Fruit fly (Drosophila melanogaster) whole organism, embryonic: ENCODE measurements around the gene CG14667.

Source experiments
- Atf-2 ChIP-seq: fragments of 200-800 bp; sonication (Bioruptor generic); optimal IDR thresholded peaks from 2 replicates; lab custom pipeline; 2016; ENCODE audit warnings: missing biosample characterization, missing genetic modification characterization
- CG11085 ChIP-seq: fragments of 200-800 bp; sonication (Bioruptor generic); IDR thresholded peaks from 2 replicates; pipeline ENCODE4 v1.3.6; 2022; ENCODE audit warnings: missing biosample characterization, missing genetic modification characterization
- CG11247 ChIP-seq: fragments of 200-800 bp; sonication (Bioruptor generic); IDR thresholded peaks from 2 replicates; pipeline ENCODE4 v1.3.6; 2022; ENCODE audit warnings: missing biosample characterization, missing genetic modification characterization
- CG11696 ChIP-seq: fragments of 200-800 bp; sonication (Bioruptor generic); IDR thresholded peaks from 2 replicates; pipeline ENCODE4 v1.3.6; 2022; ENCODE audit warnings: missing biosample characterization, missing genetic modification characterization
- CG12236 ChIP-seq: fragments of 200-800 bp; sonication (Bioruptor generic); optimal IDR thresholded peaks from 2 replicates; lab custom pipeline; 2016; ENCODE audit warnings: missing biosample characterization, missing genetic modification characterization
- CG13287 ChIP-seq: fragments of 200-800 bp; sonication (Bioruptor generic); IDR thresholded peaks from 2 replicates; pipeline ENCODE4 v1.3.6; 2022; ENCODE audit warnings: missing biosample characterization, missing genetic modification characterization; ENCODE audit not compliant: partially characterized antibody
- CG13424 ChIP-seq: fragments of 200-800 bp; sonication (Bioruptor generic); optimal IDR thresholded peaks from 2 replicates; lab custom pipeline; 2019; ENCODE audit warnings: missing biosample characterization, mild to moderate bottlenecking, missing genetic modification characterization, moderate library complexity
- CG17328 ChIP-seq: fragments of 200-800 bp; sonication (Bioruptor generic); IDR thresholded peaks from 2 replicates; pipeline ENCODE4 v1.3.6; 2022; ENCODE audit warnings: missing biosample characterization, missing genetic modification characterization
- CG2202 ChIP-seq: fragments of 200-800 bp; sonication (Bioruptor generic); optimal IDR thresholded peaks from 2 replicates; lab custom pipeline; 2018; ENCODE audit warnings: missing biosample characterization, mild to moderate bottlenecking, missing genetic modification characterization
- CG2889 ChIP-seq: fragments of 200-800 bp; sonication (Bioruptor generic); IDR thresholded peaks from 3 replicates; pipeline ENCODE4 v1.3.6; 2022; ENCODE audit warnings: missing biosample characterization, missing genetic modification characterization
- CG31365 ChIP-seq: fragments of 200-800 bp; sonication (Bioruptor generic); optimal IDR thresholded peaks from 2 replicates; lab custom pipeline; 2018; ENCODE audit warnings: missing biosample characterization, mild to moderate bottlenecking, missing genetic modification characterization
- CG4730 ChIP-seq: fragments of 200-800 bp; sonication (Bioruptor generic); IDR thresholded peaks from 2 replicates; pipeline ENCODE4 v1.3.6; 2022; ENCODE audit warnings: missing biosample characterization, missing genetic modification characterization
- CG7745 ChIP-seq: fragments of 200-800 bp; sonication (Bioruptor generic); optimal IDR thresholded peaks from 2 replicates; lab custom pipeline; 2018; ENCODE audit warnings: missing biosample characterization, mild to moderate bottlenecking, missing genetic modification characterization, moderate library complexity
- CG8924 ChIP-seq: fragments of 200-800 bp; optimal IDR thresholded peaks from 3 replicates; lab custom pipeline; 2019; ENCODE audit warnings: missing biosample characterization, mild to moderate bottlenecking, missing genetic modification characterization, moderate library complexity
- CG9876 ChIP-seq: fragments of 200-800 bp; sonication (Bioruptor generic); optimal IDR thresholded peaks from 2 replicates; lab custom pipeline; 2016; ENCODE audit warnings: missing biosample characterization, missing genetic modification characterization
- Deaf1 ChIP-seq: fragments of 200-800 bp; optimal IDR thresholded peaks from 3 replicates; lab custom pipeline; 2019; ENCODE audit warnings: missing biosample characterization, mild to moderate bottlenecking, missing genetic modification characterization, moderate library complexity
- Drgx ChIP-seq: fragments of 200-800 bp; sonication (Bioruptor generic); IDR thresholded peaks from 2 replicates; pipeline ENCODE4 v1.3.6; 2022; ENCODE audit warnings: missing biosample characterization, missing genetic modification characterization
- H15 ChIP-seq: fragments of 200-800 bp; sonication (Bioruptor generic); IDR thresholded peaks from 3 replicates; pipeline ENCODE4 v1.3.6; 2022; ENCODE audit warnings: missing biosample characterization, missing genetic modification characterization
- Hr78 ChIP-seq, 2 experiments: fragments of 200-800 bp in 1 of 2; fragments of >200 bp in 1 of 2; sonication (Bioruptor generic) in 1 of 2; optimal IDR thresholded peaks; 2 replicates each; lab custom pipeline; 2017 to 2019; ENCODE audit warnings: missing biosample characterization in 2 of 2, missing genetic modification characterization in 2 of 2, mild to moderate bottlenecking in 1 of 2, moderate library complexity in 1 of 2
- MBD-R2 ChIP-seq: fragments of 200-800 bp; sonication (Bioruptor generic); IDR thresholded peaks from 2 replicates; pipeline ENCODE4 v1.3.6; 2022; ENCODE audit warnings: missing biosample characterization, missing genetic modification characterization
- Optix ChIP-seq: fragments of 200-800 bp; sonication (Bioruptor generic); IDR thresholded peaks from 3 replicates; pipeline ENCODE4 v1.3.6; 2022; ENCODE audit warnings: missing biosample characterization, missing genetic modification characterization
- Rx ChIP-seq: fragments of 200-800 bp; sonication (Bioruptor generic); IDR thresholded peaks from 2 replicates; pipeline ENCODE4 v1.3.6; 2022; ENCODE audit warnings: missing biosample characterization, missing genetic modification characterization
- Sox100B ChIP-seq: fragments of 200-800 bp; sonication (Bioruptor generic); optimal IDR thresholded peaks from 3 replicates; lab custom pipeline; 2018; ENCODE audit warnings: missing biosample characterization, mild to moderate bottlenecking, missing genetic modification characterization
- Ssrp ChIP-seq: fragments of 200-800 bp; sonication (Bioruptor generic); optimal IDR thresholded peaks from 2 replicates; lab custom pipeline; 2018; ENCODE audit warnings: missing biosample characterization, mild to moderate bottlenecking, missing genetic modification characterization, moderate library complexity
- abd-A ChIP-seq: fragments of 200-800 bp; sonication (Bioruptor generic); optimal IDR thresholded peaks from 3 replicates; lab custom pipeline; 2019; ENCODE audit warnings: missing biosample characterization, mild to moderate bottlenecking, missing genetic modification characterization, moderate library complexity
- ase ChIP-seq: fragments of 200-800 bp; sonication (Bioruptor generic); IDR thresholded peaks from 3 replicates; pipeline ENCODE4 v1.3.6; 2022; ENCODE audit warnings: missing biosample characterization, missing genetic modification characterization
- ato ChIP-seq: fragments of 200-800 bp; sonication (Bioruptor generic); IDR thresholded peaks from 2 replicates; pipeline ENCODE4 v1.3.6; 2022; ENCODE audit warnings: missing biosample characterization, missing genetic modification characterization; ENCODE audit not compliant: partially characterized antibody
- az2 ChIP-seq: fragments of 200-800 bp; sonication (Bioruptor generic); optimal IDR thresholded peaks from 3 replicates; lab custom pipeline; 2016; ENCODE audit warnings: missing biosample characterization, missing genetic modification characterization
- bcd ChIP-seq: fragments of 200-800 bp; sonication (Bioruptor generic); optimal IDR thresholded peaks from 2 replicates; lab custom pipeline; 2017; ENCODE audit warnings: missing biosample characterization, mild to moderate bottlenecking, missing genetic modification characterization
- croc ChIP-seq: fragments of 200-800 bp; sonication (Bioruptor generic); conservative IDR thresholded peaks from 3 replicates; pipeline ENCODE4 v1.3.6; 2022; ENCODE audit warnings: missing biosample characterization, missing genetic modification characterization
- da ChIP-seq: fragments of 200-800 bp; sonication (Bioruptor generic); optimal IDR thresholded peaks from 2 replicates; lab custom pipeline; 2016; ENCODE audit warnings: missing biosample characterization, missing genetic modification characterization
- ems ChIP-seq: fragments of 200-800 bp; sonication (Bioruptor generic); optimal IDR thresholded peaks from 3 replicates; lab custom pipeline; 2016; ENCODE audit warnings: missing biosample characterization, missing genetic modification characterization
- gce ChIP-seq: fragments of 200-800 bp; sonication (Bioruptor generic); IDR thresholded peaks from 3 replicates; pipeline ENCODE4 v1.3.6; 2022; ENCODE audit warnings: missing biosample characterization, missing genetic modification characterization
- gsb ChIP-seq: fragments of 200-800 bp; sonication (Bioruptor generic); IDR thresholded peaks from 2 replicates; pipeline ENCODE4 v1.3.6; 2022; ENCODE audit warnings: missing biosample characterization, missing genetic modification characterization
- ind ChIP-seq: fragments of 200-800 bp; sonication (Bioruptor generic); optimal IDR thresholded peaks from 3 replicates; lab custom pipeline; 2016; ENCODE audit warnings: missing biosample characterization, missing genetic modification characterization
- lbe ChIP-seq: fragments of 200-800 bp; sonication (Bioruptor generic); optimal IDR thresholded peaks from 2 replicates; lab custom pipeline; 2016; ENCODE audit warnings: missing biosample characterization, mild to moderate bottlenecking, missing genetic modification characterization
- lmd ChIP-seq: fragments of 200-800 bp; sonication (Bioruptor generic); IDR thresholded peaks from 2 replicates; pipeline ENCODE4 v1.3.6; 2022; ENCODE audit warnings: missing biosample characterization, missing genetic modification characterization
- schlank ChIP-seq: fragments of 200-800 bp; sonication (Bioruptor generic); optimal IDR thresholded peaks from 2 replicates; lab custom pipeline; 2018; ENCODE audit warnings: missing biosample characterization, mild to moderate bottlenecking, missing genetic modification characterization
- sens ChIP-seq: fragments of 200-800 bp; sonication (Bioruptor generic); peaks from one replicate; lab custom pipeline; 2016; ENCODE audit warnings: missing biosample characterization, missing genetic modification characterization
- sens-2 ChIP-seq: fragments of 200-800 bp; sonication (Bioruptor generic); IDR thresholded peaks from 2 replicates; pipeline ENCODE4 v1.3.6; 2022; ENCODE audit warnings: missing biosample characterization, missing genetic modification characterization
- sob ChIP-seq: fragments of 200-800 bp; sonication (Bioruptor generic); IDR thresholded peaks from 2 replicates; pipeline ENCODE4 v1.3.6; 2022; ENCODE audit warnings: missing biosample characterization, missing genetic modification characterization
- sr ChIP-seq: fragments of 200-800 bp; sonication (Bioruptor generic); IDR thresholded peaks from 3 replicates; pipeline ENCODE4 v1.3.6; 2022; ENCODE audit warnings: missing biosample characterization, missing genetic modification characterization
- trh ChIP-seq: fragments of 200-800 bp; sonication (Bioruptor generic); optimal IDR thresholded peaks from 2 replicates; lab custom pipeline; 2016; ENCODE audit warnings: missing biosample characterization, missing genetic modification characterization
- tup ChIP-seq: fragments of 200-800 bp; sonication (Bioruptor generic); optimal IDR thresholded peaks from 2 replicates; lab custom pipeline; 2016; ENCODE audit warnings: missing biosample characterization, mild to moderate bottlenecking, missing genetic modification characterization, moderate library complexity
- yki ChIP-seq: fragments of >200 bp; optimal IDR thresholded peaks from 3 replicates; lab custom pipeline; 2018

Gene CG14667

dm6 chr3R:5361681-5362319 is 13.0 kb upstream of the CG14667 start (continued):
- TF ChIP-seq gsb (GFP tag; lab: Robert Waterston, UW) (peak; percentile 80), CG11247 (GFP tag; lab: Robert Waterston, UW) (peak; percentile 79), CG13424 (tag; lab: Kevin White, UChicago) (peak; percentile 76), tup (GFP tag; lab: Kevin White, UChicago) (peak; percentile 66), Drgx (GFP tag; lab: Robert Waterston, UW) (peak; percentile 94), MBD-R2 (GFP tag; lab: Robert Waterston, UW) (peak; percentile 56; the same call in 1 of the 2 replicates), CG12236 (GFP tag; lab: Kevin White, UChicago) (peak; percentile 36), croc (peak; percentile 52), CG11085 (peak; percentile 68), CG8924 (tag; lab: Kevin White, UChicago) (peak; percentile 83), CG31365 (tag; lab: Kevin White, UChicago) (peak; percentile 61), H15 (GFP tag; lab: Robert Waterston, UW) (peak; percentile 82), da (GFP tag; lab: Kevin White, UChicago) (no peak), CG9876 (peak; percentile 74), ems (GFP tag; lab: Kevin White, UChicago) (peak; percentile 73), CG2889 (GFP tag; lab: Robert Waterston, UW) (peak; percentile 86), lmd (GFP tag; lab: Robert Waterston, UW) (peak; percentile 88), gce (peak; percentile 81; the same call in 2 of the 3 replicates), Deaf1 (tag; lab: Kevin White, UChicago) (no peak), Ssrp (tag; lab: Kevin White, UChicago) (peak; percentile 72), bcd (GFP tag; lab: Kevin White, UChicago) (peak; percentile 80), Hr78 (GFP tag; optimal IDR thresholded peaks at IDR 0.05; lab: Kevin White, UChicago) (peak in 1 of 2 experiments; percentile 84), abd-A (tag; lab: Kevin White, UChicago) (no peak), ase (GFP tag; lab: Robert Waterston, UW) (peak; percentile 81), yki (lab: Kevin White, UChicago) (no peak), CG13287 (GFP tag; lab: Robert Waterston, UW) (no peak), ato (no peak), lbe (peak; percentile 94), CG7745 (no peak), Rx (GFP tag; lab: Robert Waterston, UW) (peak; percentile 68; the same call in 1 of the 2 replicates), sens-2 (peak; percentile 66; the same call in 1 of the 2 replicates), Atf-2 (GFP tag; lab: Kevin White, UChicago) (peak; percentile 59), schlank (tag; lab: Kevin White, UChicago) (peak; percentile 52), sob (GFP tag; lab: Robert Waterston, UW) (peak; percentile 90), az2 (GFP tag; lab: Kevin White, UChicago) (peak; percentile 80), trh (GFP tag; lab: Kevin White, UChicago) (no peak), CG4730 (peak; percentile 75), CG11696 (GFP tag; lab: Robert Waterston, UW) (no peak; the same call in 1 of the 2 replicates), CG17328 (GFP tag; lab: Robert Waterston, UW) (peak; percentile 84), sens (GFP tag; lab: Kevin White, UChicago) (peak; percentile 95), CG2202 (tag; lab: Kevin White, UChicago) (peak; percentile 48), Optix (GFP tag; lab: Robert Waterston, UW) (peak; percentile 83; the same call in 2 of the 3 replicates), ind (GFP tag; lab: Kevin White, UChicago) (peak; percentile 86), Sox100B (GFP tag; lab: Kevin White, UChicago) (no peak), sr (GFP tag; lab: Robert Waterston, UW) (peak; percentile 63; the same call in 1 of the 3 replicates)
